Fruit fly (Drosophila melanogaster): Measurements from ENCODE around the gene Ype.
A peak's percentile ranks its signal among the peaks of the same experiment; 100 is the strongest.

Ype gene

dm6 chrX:13410887-13411286 is 23.7 kb upstream of the Ype start:
- TF ChIP-seq cic (GFP tag; optimal IDR thresholded peaks at IDR 0.05) (no peak), pad (GFP tag; optimal IDR thresholded peaks at IDR 0.05) (no peak), Hr96 (GFP tag; optimal IDR thresholded peaks at IDR 0.05) (no peak), CG7045 (GFP tag; optimal IDR thresholded peaks at IDR 0.05) (no peak), CG7101 (tag; optimal IDR thresholded peaks at IDR 0.05) (peak; percentile 14), CG12768 (GFP tag; optimal IDR thresholded peaks at IDR 0.05) (no peak), CG14711 (tag; optimal IDR thresholded peaks at IDR 0.05) (no peak), CG5204 (GFP tag; optimal IDR thresholded peaks at IDR 0.05) (no peak), Crg-1 (GFP tag; optimal IDR thresholded peaks at IDR 0.05) (no peak), CG1620 (GFP tag; optimal IDR thresholded peaks at IDR 0.05) (peak; percentile 4), CG11617 (GFP tag; optimal IDR thresholded peaks at IDR 0.05) (no peak), ovo (GFP tag; optimal IDR thresholded peaks at IDR 0.05) (no peak)

dm6 chrX:13407673-13408072 is 20.5 kb upstream of the Ype start:
- TF ChIP-seq cnc (optimal IDR thresholded peaks at IDR 0.05) (peak in 1 of 2 experiments; percentile 26), CG14711 (tag; optimal IDR thresholded peaks at IDR 0.05) (no peak)

- TF ChIP-seq Hr96 (GFP tag; optimal IDR thresholded peaks at IDR 0.05) = no peak
- no peak for TF ChIP-seq CG11617 (GFP tag; optimal IDR thresholded peaks at IDR 0.05)
- no peak for TF ChIP-seq toe (GFP tag; optimal IDR thresholded peaks at IDR 0.05)
- TF ChIP-seq Crg-1 (GFP tag; optimal IDR thresholded peaks at IDR 0.05) = no peak
- TF ChIP-seq kay (GFP tag; ENCODE audit: borderline replicate concordance) = no peak
- no peak for TF ChIP-seq CG5204 (GFP tag; optimal IDR thresholded peaks at IDR 0.05)
- TF ChIP-seq pad (GFP tag; optimal IDR thresholded peaks at IDR 0.05) = no peak
- no peak for TF ChIP-seq tj (GFP tag; optimal IDR thresholded peaks at IDR 0.05)
- no peak for TF ChIP-seq CG1620 (GFP tag; optimal IDR thresholded peaks at IDR 0.05)
- no peak for TF ChIP-seq cnc (optimal IDR thresholded peaks at IDR 0.05)
- TF ChIP-seq CG33017 (tag; optimal IDR thresholded peaks at IDR 0.05) = no peak
- TF ChIP-seq ovo (GFP tag; optimal IDR thresholded peaks at IDR 0.05) = no peak
- TF ChIP-seq Mnt (GFP tag; optimal IDR thresholded peaks at IDR 0.05) = no peak
- no peak for TF ChIP-seq cic (GFP tag; optimal IDR thresholded peaks at IDR 0.05)
- no peak for TF ChIP-seq CG14711 (tag; optimal IDR thresholded peaks at IDR 0.05)
- no peak for TF ChIP-seq CG7101 (tag; optimal IDR thresholded peaks at IDR 0.05)
Measured at dm6 chrX:13406293-13406692, 19.1 kb upstream of the Ype start.

- TF ChIP-seq cic (GFP tag; optimal IDR thresholded peaks at IDR 0.05) (peak; percentile 90), kay (GFP tag; ENCODE audit: borderline replicate concordance) (no peak), Clk (GFP tag; optimal IDR thresholded peaks at IDR 0.05) (peak; percentile 20), CG11617 (GFP tag; optimal IDR thresholded peaks at IDR 0.05) (peak; percentile 43), ovo (GFP tag; optimal IDR thresholded peaks at IDR 0.05) (peak; percentile 67), Crg-1 (GFP tag; optimal IDR thresholded peaks at IDR 0.05) (peak; percentile 26), CG1620 (GFP tag; optimal IDR thresholded peaks at IDR 0.05) (peak; percentile 40), CG7045 (GFP tag; optimal IDR thresholded peaks at IDR 0.05) (peak; percentile 7), Mnt (GFP tag; optimal IDR thresholded peaks at IDR 0.05) (peak; percentile 70), tj (GFP tag; optimal IDR thresholded peaks at IDR 0.05) (peak; percentile 36), Hr96 (GFP tag; optimal IDR thresholded peaks at IDR 0.05) (peak; percentile 85), CG7101 (tag; optimal IDR thresholded peaks at IDR 0.05) (peak; percentile 40), pad (GFP tag; optimal IDR thresholded peaks at IDR 0.05) (no peak), bab1 (GFP tag; optimal IDR thresholded peaks at IDR 0.05) (peak; percentile 24), CG33017 (tag; optimal IDR thresholded peaks at IDR 0.05) (peak; percentile 24), CG5204 (GFP tag; optimal IDR thresholded peaks at IDR 0.05) (peak; percentile 47), CG14711 (tag; optimal IDR thresholded peaks at IDR 0.05) (peak; percentile 51), toe (GFP tag; optimal IDR thresholded peaks at IDR 0.05) (peak; percentile 37), CG12768 (GFP tag; optimal IDR thresholded peaks at IDR 0.05) (peak; percentile 68), cnc (optimal IDR thresholded peaks at IDR 0.05) (no peak)
Measured at dm6 chrX:13403962-13404830, 17.0 kb upstream of the Ype start, which contains the start of gene GstT4. Gene GstT4, plus strand, starts transcription at chrX:13404749.

- no peak for TF ChIP-seq CG1620 (GFP tag; optimal IDR thresholded peaks at IDR 0.05)
- TF ChIP-seq Hr96 (GFP tag; optimal IDR thresholded peaks at IDR 0.05) = no peak
- no peak for TF ChIP-seq Clk (GFP tag; optimal IDR thresholded peaks at IDR 0.05)
- TF ChIP-seq toe (GFP tag; optimal IDR thresholded peaks at IDR 0.05) = no peak
- no peak for TF ChIP-seq kay (GFP tag; ENCODE audit: borderline replicate concordance)
- TF ChIP-seq CG7101 (tag; optimal IDR thresholded peaks at IDR 0.05) = no peak
- no peak for TF ChIP-seq cnc (optimal IDR thresholded peaks at IDR 0.05)
- peak; percentile 15 for TF ChIP-seq Mnt (GFP tag; optimal IDR thresholded peaks at IDR 0.05)
- TF ChIP-seq CG14711 (tag; optimal IDR thresholded peaks at IDR 0.05) = peak; percentile 11
- no peak for TF ChIP-seq ovo (GFP tag; optimal IDR thresholded peaks at IDR 0.05)
- TF ChIP-seq tj (GFP tag; optimal IDR thresholded peaks at IDR 0.05) = no peak
- TF ChIP-seq cic (GFP tag; optimal IDR thresholded peaks at IDR 0.05) = peak; percentile 68
- no peak for TF ChIP-seq CG5204 (GFP tag; optimal IDR thresholded peaks at IDR 0.05)
- no peak for TF ChIP-seq Crg-1 (GFP tag; optimal IDR thresholded peaks at IDR 0.05)
- TF ChIP-seq pad (GFP tag; optimal IDR thresholded peaks at IDR 0.05) = no peak
- TF ChIP-seq CG33017 (tag; optimal IDR thresholded peaks at IDR 0.05) = no peak
- no peak for TF ChIP-seq bab1 (GFP tag; optimal IDR thresholded peaks at IDR 0.05)
- TF ChIP-seq CG11617 (GFP tag; optimal IDR thresholded peaks at IDR 0.05) = no peak
- no peak for TF ChIP-seq CG7045 (GFP tag; optimal IDR thresholded peaks at IDR 0.05)
- peak; percentile 43 for TF ChIP-seq CG12768 (GFP tag; optimal IDR thresholded peaks at IDR 0.05)
Measured at dm6 chrX:13403553-13403952, 16.3 kb upstream of the Ype start.

dm6 chrX:13402763-13403162 is 15.5 kb upstream of the Ype start, which contains the start of gene CG12725:
Gene CG12725, minus strand, starts transcription at chrX:13402863.
- TF ChIP-seq Mnt (GFP tag; optimal IDR thresholded peaks at IDR 0.05) = no peak
- TF ChIP-seq ovo (GFP tag; optimal IDR thresholded peaks at IDR 0.05) = no peak
- TF ChIP-seq CG7101 (tag; optimal IDR thresholded peaks at IDR 0.05) = no peak
- no peak for TF ChIP-seq Crg-1 (GFP tag; optimal IDR thresholded peaks at IDR 0.05)
- TF ChIP-seq CG5204 (GFP tag; optimal IDR thresholded peaks at IDR 0.05) = no peak
- no peak for TF ChIP-seq CG7045 (GFP tag; optimal IDR thresholded peaks at IDR 0.05)
- TF ChIP-seq Clk (GFP tag; optimal IDR thresholded peaks at IDR 0.05) = no peak
- no peak for TF ChIP-seq bab1 (GFP tag; optimal IDR thresholded peaks at IDR 0.05)
- TF ChIP-seq CG12768 (GFP tag; optimal IDR thresholded peaks at IDR 0.05) = no peak
- no peak for TF ChIP-seq CG33017 (tag; optimal IDR thresholded peaks at IDR 0.05)
